Fruit fly (Drosophila melanogaster) whole organism, embryonic: ENCODE data around the gene spg.

Experiments
- B-H1 ChIP-seq: fragments of 200-800 bp; sonication (Bioruptor generic); IDR thresholded peaks from 3 replicates; pipeline ENCODE4 v1.3.6; 2022; ENCODE audit warnings: missing biosample characterization, missing genetic modification characterization
- Bdp1 ChIP-seq: fragments of 200-800 bp; sonication (Bioruptor generic); optimal IDR thresholded peaks from 3 replicates; lab custom pipeline; 2016; ENCODE audit warnings: missing biosample characterization, missing genetic modification characterization
- CG10979 ChIP-seq: fragments of 200-800 bp; sonication (Bioruptor generic); optimal IDR thresholded peaks from 2 replicates; lab custom pipeline; 2018; ENCODE audit warnings: missing biosample characterization, mild to moderate bottlenecking, missing genetic modification characterization, moderate library complexity
- CG11456 ChIP-seq: fragments of 200-800 bp; sonication (Bioruptor generic); IDR thresholded peaks from 3 replicates; pipeline ENCODE4 v1.3.6; 2022; ENCODE audit warnings: missing biosample characterization, missing genetic modification characterization
- CG12744 ChIP-seq: fragments of 200-800 bp; sonication (Bioruptor generic); optimal IDR thresholded peaks from 2 replicates; lab custom pipeline; 2016; ENCODE audit warnings: missing biosample characterization, missing genetic modification characterization
- CG13123 ChIP-seq: fragments of 200-800 bp; sonication (Bioruptor generic); optimal IDR thresholded peaks from 2 replicates; lab custom pipeline; 2016; ENCODE audit warnings: missing biosample characterization, missing genetic modification characterization
- CG15011 ChIP-seq: fragments of 200-800 bp; sonication (Bioruptor generic); optimal IDR thresholded peaks from 3 replicates; lab custom pipeline; 2018; ENCODE audit warnings: missing biosample characterization, mild to moderate bottlenecking, missing genetic modification characterization
- CG15073 ChIP-seq: fragments of 200-800 bp; sonication (Bioruptor generic); optimal IDR thresholded peaks from 2 replicates; lab custom pipeline; 2016; ENCODE audit warnings: missing biosample characterization, missing genetic modification characterization
- CG17802 ChIP-seq: fragments of 200-800 bp; sonication (Bioruptor generic); optimal IDR thresholded peaks from 2 replicates; lab custom pipeline; 2018; ENCODE audit warnings: missing biosample characterization, mild to moderate bottlenecking, missing genetic modification characterization, moderate library complexity
- CG18262 ChIP-seq: fragments of 200-800 bp; optimal IDR thresholded peaks from 3 replicates; lab custom pipeline; 2019; ENCODE audit warnings: missing biosample characterization, mild to moderate bottlenecking, missing genetic modification characterization, moderate library complexity
- CG2678 ChIP-seq: fragments of 200-800 bp; sonication (Bioruptor generic); optimal IDR thresholded peaks from 3 replicates; lab custom pipeline; 2019; ENCODE audit warnings: missing biosample characterization, mild to moderate bottlenecking, missing genetic modification characterization, moderate library complexity
- CG43689 ChIP-seq: fragments of 200-800 bp; sonication (Bioruptor generic); IDR thresholded peaks from 2 replicates; pipeline ENCODE4 v1.3.6; 2022; ENCODE audit warnings: missing biosample characterization, missing genetic modification characterization
- CG7745 ChIP-seq: fragments of 200-800 bp; sonication (Bioruptor generic); optimal IDR thresholded peaks from 2 replicates; lab custom pipeline; 2018; ENCODE audit warnings: missing biosample characterization, mild to moderate bottlenecking, missing genetic modification characterization, moderate library complexity
- CG9215 ChIP-seq: fragments of 200-800 bp; sonication (Bioruptor generic); IDR thresholded peaks from 2 replicates; pipeline ENCODE4 v1.3.6; 2022; ENCODE audit warnings: missing biosample characterization, missing genetic modification characterization
- CG9609 ChIP-seq: fragments of 200-800 bp; sonication (Bioruptor generic); optimal IDR thresholded peaks from 3 replicates; lab custom pipeline; 2016; ENCODE audit warnings: missing biosample characterization, missing genetic modification characterization
- Chrac-16 ChIP-seq: fragments of 200-800 bp; sonication (Bioruptor generic); optimal IDR thresholded peaks from 3 replicates; lab custom pipeline; 2016; ENCODE audit warnings: missing biosample characterization, missing genetic modification characterization
- Doc2 ChIP-seq: fragments of 200-800 bp; sonication (Bioruptor generic); IDR thresholded peaks from 2 replicates; pipeline ENCODE4 v1.3.6; 2022; ENCODE audit warnings: missing biosample characterization, missing genetic modification characterization
- Ets65A ChIP-seq: fragments of 200-800 bp; sonication (Bioruptor generic); peaks from one replicate; lab custom pipeline; 2016; ENCODE audit warnings: missing biosample characterization, missing genetic modification characterization
- GATAe ChIP-seq: fragments of 200-800 bp; sonication (Bioruptor generic); conservative IDR thresholded peaks from 2 replicates; pipeline ENCODE4 v1.3.6; 2022; ENCODE audit warnings: missing biosample characterization, missing genetic modification characterization
- H15 ChIP-seq: fragments of 200-800 bp; sonication (Bioruptor generic); IDR thresholded peaks from 3 replicates; pipeline ENCODE4 v1.3.6; 2022; ENCODE audit warnings: missing biosample characterization, missing genetic modification characterization
- Hr39 ChIP-seq: fragments of >200 bp; optimal IDR thresholded peaks from 2 replicates; lab custom pipeline; 2017
- Lhr ChIP-seq: fragments of 200-800 bp; sonication (Bioruptor generic); optimal IDR thresholded peaks from 3 replicates; lab custom pipeline; 2017; ENCODE audit warnings: mild to moderate bottlenecking, missing biosample characterization, missing genetic modification reagents, missing genetic modification characterization
- MBD-R2 ChIP-seq: fragments of 200-800 bp; sonication (Bioruptor generic); IDR thresholded peaks from 2 replicates; pipeline ENCODE4 v1.3.6; 2022; ENCODE audit warnings: missing biosample characterization, missing genetic modification characterization
- NC2α ChIP-seq: fragments of 200-800 bp; sonication (Bioruptor generic); optimal IDR thresholded peaks from 2 replicates; lab custom pipeline; 2016; ENCODE audit warnings: missing biosample characterization, missing genetic modification characterization
- NFAT ChIP-seq: fragments of 200-800 bp; sonication (Bioruptor generic); IDR thresholded peaks from 2 replicates; pipeline ENCODE4 v1.3.6; 2022; ENCODE audit warnings: missing biosample characterization, missing genetic modification characterization
- Ptx1 ChIP-seq: fragments of 200-800 bp; sonication (Bioruptor generic); IDR thresholded peaks from 2 replicates; pipeline ENCODE4 v1.3.6; 2022; ENCODE audit warnings: missing biosample characterization, missing genetic modification characterization
- Scr ChIP-seq: fragments of 200-800 bp; sonication (Bioruptor generic); IDR thresholded peaks from 2 replicates; pipeline ENCODE4 v1.3.6; 2022; ENCODE audit warnings: missing biosample characterization, missing genetic modification characterization; ENCODE audit not compliant: partially characterized antibody
- abd-A ChIP-seq: fragments of 200-800 bp; sonication (Bioruptor generic); optimal IDR thresholded peaks from 3 replicates; lab custom pipeline; 2019; ENCODE audit warnings: missing biosample characterization, mild to moderate bottlenecking, missing genetic modification characterization, moderate library complexity
- bowl ChIP-seq: fragments of 200-800 bp; sonication (Bioruptor generic); IDR thresholded peaks from 2 replicates; pipeline ENCODE4 v1.3.6; 2022; ENCODE audit warnings: missing biosample characterization, missing genetic modification characterization
- btn ChIP-seq: fragments of 200-800 bp; sonication (Bioruptor generic); optimal IDR thresholded peaks from 2 replicates; lab custom pipeline; 2016; ENCODE audit warnings: missing biosample characterization, missing genetic modification characterization
- cato ChIP-seq: fragments of 200-800 bp; sonication (Bioruptor generic); optimal IDR thresholded peaks from 2 replicates; lab custom pipeline; 2016; ENCODE audit warnings: missing biosample characterization, missing genetic modification characterization, borderline replicate concordance
- corto ChIP-seq: fragments of 200-800 bp; sonication (Bioruptor generic); optimal IDR thresholded peaks from 2 replicates; lab custom pipeline; 2016; ENCODE audit warnings: missing biosample characterization, mild to moderate bottlenecking, missing genetic modification characterization, moderate library complexity
- dan ChIP-seq: fragments of 200-800 bp; sonication (Bioruptor generic); IDR thresholded peaks from 2 replicates; pipeline ENCODE4 v1.3.6; 2022; ENCODE audit warnings: missing biosample characterization, missing genetic modification characterization
- gcm ChIP-seq: fragments of 200-800 bp; sonication (Bioruptor generic); optimal IDR thresholded peaks from 2 replicates; lab custom pipeline; 2019; ENCODE audit warnings: missing biosample characterization, mild to moderate bottlenecking, missing genetic modification characterization, moderate library complexity
- gfzf ChIP-seq: fragments of 200-800 bp; sonication (Bioruptor generic); optimal IDR thresholded peaks from 2 replicates; lab custom pipeline; 2016; ENCODE audit warnings: missing biosample characterization, mild to moderate bottlenecking, missing genetic modification characterization, moderate library complexity
- gro ChIP-seq: fragments of 200-800 bp; sonication (Bioruptor generic); optimal IDR thresholded peaks from 2 replicates; lab custom pipeline; 2016; ENCODE audit warnings: missing biosample characterization, missing genetic modification characterization
- ham ChIP-seq: fragments of 200-800 bp; sonication (Bioruptor generic); IDR thresholded peaks from 2 replicates; pipeline ENCODE4 v1.3.6; 2022; ENCODE audit warnings: missing biosample characterization, missing genetic modification characterization
- hb ChIP-seq: fragments of 200-800 bp; sonication (Bioruptor generic); IDR thresholded peaks from 3 replicates; pipeline ENCODE4 v1.3.6; 2022; ENCODE audit warnings: missing biosample characterization, missing genetic modification characterization; ENCODE audit not compliant: partially characterized antibody
- lbe ChIP-seq: fragments of 200-800 bp; sonication (Bioruptor generic); optimal IDR thresholded peaks from 2 replicates; lab custom pipeline; 2016; ENCODE audit warnings: missing biosample characterization, mild to moderate bottlenecking, missing genetic modification characterization
- lilli ChIP-seq: fragments of 200-800 bp; sonication (Bioruptor generic); optimal IDR thresholded peaks from 3 replicates; lab custom pipeline; 2016; ENCODE audit warnings: missing biosample characterization, missing genetic modification characterization
- nmo ChIP-seq: fragments of 200-800 bp; sonication (Bioruptor generic); optimal IDR thresholded peaks from 2 replicates; lab custom pipeline; 2018; ENCODE audit warnings: missing biosample characterization, mild to moderate bottlenecking, missing genetic modification characterization, moderate library complexity
- onecut ChIP-seq: fragments of 200-800 bp; sonication (Bioruptor generic); IDR thresholded peaks from 2 replicates; pipeline ENCODE4 v1.3.6; 2022; ENCODE audit warnings: missing biosample characterization, missing genetic modification characterization
- repo ChIP-seq: fragments of 200-800 bp; sonication (Bioruptor generic); optimal IDR thresholded peaks from 2 replicates; lab custom pipeline; 2016; ENCODE audit warnings: missing biosample characterization, missing genetic modification characterization
- row ChIP-seq: fragments of 200-800 bp; sonication (Bioruptor generic); IDR thresholded peaks from 3 replicates; pipeline ENCODE4 v1.3.6; 2022; ENCODE audit warnings: missing biosample characterization, missing genetic modification characterization
- sc ChIP-seq, 3 experiments: fragments of >200 bp in 2 of 3; fragments of 200-800 bp in 1 of 3; sonication (Bioruptor generic) in 1 of 3; optimal IDR thresholded peaks; 2 replicates in 2 of 3; 3 replicates in 1 of 3; lab custom pipeline; 2017; ENCODE audit warnings: mild to moderate bottlenecking in 1 of 3, missing biosample characterization in 1 of 3, missing genetic modification characterization in 1 of 3, missing genetic modification reagents in 1 of 3
- sisA ChIP-seq: fragments of 200-800 bp; sonication (Bioruptor generic); IDR thresholded peaks from 2 replicates; pipeline ENCODE4 v1.3.6; 2022; ENCODE audit warnings: missing biosample characterization, missing genetic modification characterization
- sr ChIP-seq: fragments of 200-800 bp; sonication (Bioruptor generic); IDR thresholded peaks from 3 replicates; pipeline ENCODE4 v1.3.6; 2022; ENCODE audit warnings: missing biosample characterization, missing genetic modification characterization
- ssp ChIP-seq: fragments of 200-800 bp; sonication (Bioruptor generic); IDR thresholded peaks from 2 replicates; pipeline ENCODE4 v1.3.6; 2022; ENCODE audit warnings: missing biosample characterization, missing genetic modification characterization
- tup ChIP-seq: fragments of 200-800 bp; sonication (Bioruptor generic); optimal IDR thresholded peaks from 2 replicates; lab custom pipeline; 2016; ENCODE audit warnings: missing biosample characterization, mild to moderate bottlenecking, missing genetic modification characterization, moderate library complexity
- zfh1 ChIP-seq: fragments of 200-800 bp; sonication (Bioruptor generic); IDR thresholded peaks from 3 replicates; pipeline ENCODE4 v1.3.6; 2022; ENCODE audit warnings: missing biosample characterization, missing genetic modification characterization

spg gene

DNA sequence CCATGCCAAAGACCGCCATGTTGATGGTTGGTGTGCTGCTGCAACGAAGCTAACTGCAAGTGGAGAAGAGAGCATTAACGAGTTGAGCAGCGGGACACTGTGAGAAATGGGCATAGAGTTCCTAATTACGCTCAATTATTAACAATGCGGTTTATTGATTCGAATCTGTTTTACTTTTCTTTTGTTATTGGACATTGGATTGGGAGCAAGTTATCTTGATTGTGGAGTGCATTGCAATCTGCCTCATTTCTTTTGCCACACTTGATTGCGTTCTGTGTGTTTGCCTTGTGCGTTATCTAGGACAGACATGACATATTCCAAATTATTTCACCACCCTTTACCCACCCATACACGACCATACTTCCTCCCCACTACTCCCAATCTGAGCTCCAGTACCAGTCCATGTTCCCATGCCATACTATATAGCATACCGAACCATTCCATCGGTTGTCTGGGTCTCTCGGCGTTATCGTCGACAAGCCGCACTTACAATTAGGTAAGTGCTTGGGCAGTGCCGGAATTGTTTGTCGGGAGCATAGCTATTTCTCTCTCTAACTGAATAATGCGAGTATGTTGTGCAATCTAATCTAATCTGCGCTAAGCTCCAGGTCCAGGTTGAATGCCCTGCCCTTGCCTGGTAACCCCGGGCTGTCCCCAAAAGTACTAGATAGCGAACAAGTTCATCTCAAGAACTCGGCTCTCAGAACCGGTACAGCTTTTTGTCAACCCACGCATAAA lies 12.4 kb downstream of the spg start (continued):
- peak; percentile 1 for TF ChIP-seq CG9609
- TF ChIP-seq abd-A, result no peak
- TF ChIP-seq CG15073 (GFP tag; lab: Kevin White, UChicago), result no peak
- 0 out of 2 replicates have a peak, but pooled peaks have one; percentile 15 for TF ChIP-seq GATAe (GFP tag; lab: Robert Waterston, UW)
- TF ChIP-seq CG18262 (tag; lab: Kevin White, UChicago), result peak; percentile 52
- TF ChIP-seq repo (GFP tag; lab: Kevin White, UChicago), result no peak
- peak; percentile 58; the same call in 1 of the 3 replicates for TF ChIP-seq H15 (GFP tag; lab: Robert Waterston, UW)
- 0 out of 3 replicates have a peak, but pooled peaks have one; percentile 4 for TF ChIP-seq CG11456
- TF ChIP-seq Chrac-16, result peak; percentile 6
- TF ChIP-seq zfh1 (GFP tag; lab: Robert Waterston, UW), result peak; percentile 69
- no peak for TF ChIP-seq Hr39 (lab: Kevin White, UChicago)
- 0 out of 2 replicates have a peak, but pooled peaks have one; percentile 31 for TF ChIP-seq onecut (GFP tag; lab: Robert Waterston, UW)
- TF ChIP-seq CG12744 (GFP tag; lab: Kevin White, UChicago), result no peak
- peak; percentile 29 for TF ChIP-seq gcm (GFP tag; lab: Kevin White, UChicago)
- no peak for TF ChIP-seq sr (GFP tag; lab: Robert Waterston, UW)
- peak; percentile 67 for TF ChIP-seq nmo
- TF ChIP-seq sc (optimal IDR thresholded peaks at IDR 0.05; lab: Kevin White, UChicago), result no peak
- peak; percentile 2 for TF ChIP-seq sc (GFP tag; optimal IDR thresholded peaks at IDR 0.05; lab: Kevin White, UChicago)
- TF ChIP-seq gfzf, result no peak
- TF ChIP-seq Lhr, result no peak
- TF ChIP-seq CG43689, result no peak
- no peak for TF ChIP-seq hb (GFP tag; lab: Robert Waterston, UW)
- no peak for TF ChIP-seq Bdp1 (GFP tag; lab: Kevin White, UChicago)
- no peak for TF ChIP-seq lilli (GFP tag; lab: Kevin White, UChicago)
- TF ChIP-seq dan (GFP tag; lab: Robert Waterston, UW), result no peak
- peak; percentile 49 for TF ChIP-seq sisA (GFP tag; lab: Robert Waterston, UW)
- no peak for TF ChIP-seq CG7745 (tag; lab: Kevin White, UChicago)
- no peak for TF ChIP-seq lbe (GFP tag; lab: Kevin White, UChicago)
- TF ChIP-seq gro (GFP tag; lab: Kevin White, UChicago), result no peak
- TF ChIP-seq row (GFP tag; lab: Robert Waterston, UW), result peak; percentile 69
- TF ChIP-seq CG2678 (tag; lab: Kevin White, UChicago), result peak; percentile 58
- no peak for TF ChIP-seq Ets65A
- 0 out of 3 replicates have a peak, but pooled peaks have one; percentile 40 for TF ChIP-seq B-H1
- peak; percentile 64 for TF ChIP-seq Ptx1 (GFP tag; lab: Robert Waterston, UW)
- no peak for TF ChIP-seq corto (GFP tag; lab: Kevin White, UChicago)
- TF ChIP-seq CG10979 (tag; lab: Kevin White, UChicago), result peak; percentile 60
- TF ChIP-seq Scr (GFP tag; lab: Robert Waterston, UW), result no peak
- TF ChIP-seq CG9215 (GFP tag; lab: Robert Waterston, UW), result peak; percentile 24; the same call in 1 of the 2 replicates
- TF ChIP-seq cato (GFP tag; lab: Kevin White, UChicago), result peak; percentile 28
- TF ChIP-seq NFAT (GFP tag; lab: Robert Waterston, UW), result no peak
- no peak for TF ChIP-seq MBD-R2
- no peak for TF ChIP-seq CG15011 (GFP tag; lab: Kevin White, UChicago)
- no peak for TF ChIP-seq NC2α (GFP tag; lab: Kevin White, UChicago)
- TF ChIP-seq ssp (GFP tag; lab: Robert Waterston, UW), result no peak
- TF ChIP-seq CG13123, result no peak
- no peak for TF ChIP-seq bowl (GFP tag; lab: Robert Waterston, UW)
- no peak for TF ChIP-seq CG17802 (tag; lab: Kevin White, UChicago)
- no peak for TF ChIP-seq Doc2 (GFP tag; lab: Robert Waterston, UW)
- TF ChIP-seq btn (GFP tag; lab: Kevin White, UChicago), result no peak
- TF ChIP-seq tup (GFP tag; lab: Kevin White, UChicago), result no peak
- no peak for TF ChIP-seq ham
